Fruit fly (Drosophila melanogaster) whole organism, embryonic: Measurements from ENCODE around the gene a10.

Experiments
- Ada2b ChIP-seq: fragments of 200-800 bp; sonication (Bioruptor generic); IDR thresholded peaks from 2 replicates; pipeline ENCODE4 v1.3.6; 2022; ENCODE audit warnings: missing biosample characterization, missing genetic modification characterization
- Blimp-1 ChIP-seq: fragments of 200-800 bp; sonication (Bioruptor generic); optimal IDR thresholded peaks from 3 replicates; lab custom pipeline; 2018; ENCODE audit warnings: missing biosample characterization, missing genetic modification characterization, mild to moderate bottlenecking, moderate library complexity, missing genetic modification reagents
- CG1024 ChIP-seq: fragments of 200-800 bp; sonication (Bioruptor generic); IDR thresholded peaks from 2 replicates; pipeline ENCODE4 v1.3.6; 2022; ENCODE audit warnings: missing biosample characterization, missing genetic modification characterization
- CG10979 ChIP-seq: fragments of 200-800 bp; sonication (Bioruptor generic); optimal IDR thresholded peaks from 2 replicates; lab custom pipeline; 2018; ENCODE audit warnings: missing biosample characterization, mild to moderate bottlenecking, missing genetic modification characterization, moderate library complexity
- CG13296 ChIP-seq: fragments of 200-800 bp; sonication (Bioruptor generic); optimal IDR thresholded peaks from 3 replicates; lab custom pipeline; 2018; ENCODE audit warnings: missing biosample characterization, mild to moderate bottlenecking, missing genetic modification characterization
- CG1602 ChIP-seq: fragments of 200-800 bp; sonication (Bioruptor generic); optimal IDR thresholded peaks from 3 replicates; lab custom pipeline; 2016; ENCODE audit warnings: missing biosample characterization, missing genetic modification characterization
- CG1603 ChIP-seq: fragments of 200-800 bp; sonication (Bioruptor generic); optimal IDR thresholded peaks from 2 replicates; lab custom pipeline; 2019; ENCODE audit warnings: missing biosample characterization, mild to moderate bottlenecking, missing genetic modification characterization, moderate library complexity
- CG3281 ChIP-seq: fragments of 200-800 bp; sonication (Bioruptor generic); optimal IDR thresholded peaks from 3 replicates; lab custom pipeline; 2017; ENCODE audit warnings: missing biosample characterization, mild to moderate bottlenecking, missing genetic modification characterization
- CG4424 ChIP-seq: fragments of 200-800 bp; sonication (Bioruptor generic); optimal IDR thresholded peaks from 3 replicates; lab custom pipeline; 2016; ENCODE audit warnings: missing biosample characterization, missing genetic modification characterization
- CG4820 ChIP-seq: fragments of 200-800 bp; sonication (Bioruptor generic); optimal IDR thresholded peaks from 3 replicates; lab custom pipeline; 2016; ENCODE audit warnings: missing biosample characterization, missing genetic modification characterization
- CG6765 ChIP-seq: fragments of 200-800 bp; sonication (Bioruptor generic); optimal IDR thresholded peaks from 3 replicates; lab custom pipeline; 2017; ENCODE audit warnings: missing biosample characterization, mild to moderate bottlenecking, missing genetic modification characterization
- CG7271 ChIP-seq: fragments of 200-800 bp; sonication (Bioruptor generic); optimal IDR thresholded peaks from 2 replicates; lab custom pipeline; 2018; ENCODE audit warnings: missing biosample characterization, mild to moderate bottlenecking, missing genetic modification characterization, moderate library complexity
- CG7556 ChIP-seq: fragments of 200-800 bp; sonication (Bioruptor generic); optimal IDR thresholded peaks from 2 replicates; lab custom pipeline; 2017; ENCODE audit warnings: missing biosample characterization, mild to moderate bottlenecking, missing genetic modification characterization
- CG9797 ChIP-seq: fragments of 200-800 bp; sonication (Bioruptor generic); optimal IDR thresholded peaks from 3 replicates; lab custom pipeline; 2018; ENCODE audit warnings: missing biosample characterization, mild to moderate bottlenecking, missing genetic modification characterization
- Chrac-16 ChIP-seq: fragments of 200-800 bp; sonication (Bioruptor generic); optimal IDR thresholded peaks from 3 replicates; lab custom pipeline; 2016; ENCODE audit warnings: missing biosample characterization, missing genetic modification characterization
- D19B ChIP-seq: fragments of 200-800 bp; sonication (Bioruptor generic); optimal IDR thresholded peaks from 2 replicates; lab custom pipeline; 2017; ENCODE audit warnings: missing biosample characterization, mild to moderate bottlenecking, missing genetic modification characterization
- Dp ChIP-seq: fragments of 200-800 bp; sonication (Bioruptor generic); optimal IDR thresholded peaks from 2 replicates; lab custom pipeline; 2018; ENCODE audit warnings: missing biosample characterization, mild to moderate bottlenecking, missing genetic modification characterization, moderate library complexity
- E2f1 ChIP-seq: fragments of 200-800 bp; sonication (Bioruptor generic); IDR thresholded peaks from 2 replicates; pipeline ENCODE4 v1.3.6; 2022; ENCODE audit warnings: missing biosample characterization, missing genetic modification characterization
- H2.0 ChIP-seq: fragments of 200-800 bp; sonication (Bioruptor generic); IDR thresholded peaks from 2 replicates; pipeline ENCODE4 v1.3.6; 2022; ENCODE audit warnings: missing biosample characterization, missing genetic modification characterization
- Hmr ChIP-seq: fragments of 200-800 bp; sonication (Bioruptor generic); optimal IDR thresholded peaks from 3 replicates; lab custom pipeline; 2017; ENCODE audit warnings: mild to moderate bottlenecking, missing biosample characterization, missing genetic modification reagents, missing genetic modification characterization
- Hr78 ChIP-seq, 2 experiments: fragments of 200-800 bp in 1 of 2; fragments of >200 bp in 1 of 2; sonication (Bioruptor generic) in 1 of 2; optimal IDR thresholded peaks; 2 replicates each; lab custom pipeline; 2017 to 2019; ENCODE audit warnings: missing biosample characterization in 2 of 2, missing genetic modification characterization in 2 of 2, mild to moderate bottlenecking in 1 of 2, moderate library complexity in 1 of 2
- MTF-1 ChIP-seq: fragments of 200-800 bp; sonication (Bioruptor generic); optimal IDR thresholded peaks from 2 replicates; lab custom pipeline; 2018; ENCODE audit warnings: missing biosample characterization, mild to moderate bottlenecking, missing genetic modification characterization, borderline replicate concordance
- Mes4 ChIP-seq: fragments of 200-800 bp; sonication (Bioruptor generic); optimal IDR thresholded peaks from 2 replicates; lab custom pipeline; 2016; ENCODE audit warnings: missing biosample characterization, missing genetic modification characterization
- Oaz ChIP-seq: fragments of 200-800 bp; sonication (Bioruptor generic); IDR thresholded peaks from 2 replicates; pipeline ENCODE4 v1.3.6; 2022; ENCODE audit warnings: missing biosample characterization, missing genetic modification characterization
- Pdp1 ChIP-seq, 2 experiments: fragments of 200-800 bp; sonication (Bioruptor generic); optimal IDR thresholded peaks; 3 replicates each; lab custom pipeline; 2016; ENCODE audit warnings: missing biosample characterization in 2 of 2, missing genetic modification characterization in 2 of 2, mild to moderate bottlenecking in 1 of 2, moderate library complexity in 1 of 2
- Vsx1 ChIP-seq: fragments of 200-800 bp; sonication (Bioruptor generic); optimal IDR thresholded peaks from 2 replicates; lab custom pipeline; 2017; ENCODE audit warnings: missing biosample characterization, mild to moderate bottlenecking, missing genetic modification characterization, missing genetic modification reagents
- caup ChIP-seq: fragments of 200-800 bp; sonication (Bioruptor generic); optimal IDR thresholded peaks from 3 replicates; lab custom pipeline; 2017; ENCODE audit warnings: missing biosample characterization, mild to moderate bottlenecking, missing genetic modification characterization, moderate library complexity; ENCODE audit not compliant: severe bottlenecking
- chm ChIP-seq: fragments of 200-800 bp; sonication (Bioruptor generic); IDR thresholded peaks from 2 replicates; pipeline ENCODE4 v1.3.6; 2022; ENCODE audit warnings: missing biosample characterization, missing genetic modification characterization
- da ChIP-seq: fragments of 200-800 bp; sonication (Bioruptor generic); optimal IDR thresholded peaks from 2 replicates; lab custom pipeline; 2016; ENCODE audit warnings: missing biosample characterization, missing genetic modification characterization
- danr ChIP-seq: fragments of 200-800 bp; sonication (Bioruptor generic); IDR thresholded peaks from 2 replicates; pipeline ENCODE4 v1.3.6; 2022; ENCODE audit warnings: missing biosample characterization, missing genetic modification characterization
- dimm ChIP-seq: fragments of 200-800 bp; sonication (Bioruptor generic); IDR thresholded peaks from 2 replicates; pipeline ENCODE4 v1.3.6; 2022; ENCODE audit warnings: missing biosample characterization, missing genetic modification characterization
- emc ChIP-seq: fragments of 200-800 bp; sonication (Bioruptor generic); optimal IDR thresholded peaks from 2 replicates; lab custom pipeline; 2016; ENCODE audit warnings: missing biosample characterization, missing genetic modification characterization
- exex ChIP-seq: fragments of 200-800 bp; sonication (Bioruptor generic); optimal IDR thresholded peaks from 4 replicates; lab custom pipeline; 2018; ENCODE audit warnings: missing biosample characterization, mild to moderate bottlenecking, missing genetic modification characterization, moderate library complexity
- fd96Cb ChIP-seq: fragments of 200-800 bp; sonication (Bioruptor generic); optimal IDR thresholded peaks from 2 replicates; lab custom pipeline; 2018; ENCODE audit warnings: missing biosample characterization, mild to moderate bottlenecking, missing genetic modification characterization, moderate library complexity
- grau ChIP-seq: fragments of 200-800 bp; optimal IDR thresholded peaks from 3 replicates; lab custom pipeline; 2019; ENCODE audit warnings: missing biosample characterization, mild to moderate bottlenecking, missing genetic modification characterization, moderate library complexity
- hbn ChIP-seq: fragments of 200-800 bp; sonication (Bioruptor generic); IDR thresholded peaks from 2 replicates; pipeline ENCODE4 v1.3.6; 2022; ENCODE audit warnings: missing biosample characterization, missing genetic modification characterization; ENCODE audit not compliant: partially characterized antibody
- ind ChIP-seq: fragments of 200-800 bp; sonication (Bioruptor generic); optimal IDR thresholded peaks from 3 replicates; lab custom pipeline; 2016; ENCODE audit warnings: missing biosample characterization, missing genetic modification characterization
- kah ChIP-seq: fragments of 200-800 bp; sonication (Bioruptor generic); optimal IDR thresholded peaks from 2 replicates; lab custom pipeline; 2018; ENCODE audit warnings: missing biosample characterization, mild to moderate bottlenecking, missing genetic modification characterization
- lab ChIP-seq: fragments of 200-800 bp; sonication (Bioruptor generic); optimal IDR thresholded peaks from 3 replicates; lab custom pipeline; 2017; ENCODE audit warnings: missing biosample characterization, missing genetic modification characterization, mild to moderate bottlenecking, moderate library complexity, missing genetic modification reagents
- otp ChIP-seq: fragments of 200-800 bp; sonication (Bioruptor generic); IDR thresholded peaks from 3 replicates; pipeline ENCODE4, ENCODE4 v1.3.6; 2022; ENCODE audit warnings: missing biosample characterization, missing genetic modification characterization
- row ChIP-seq: fragments of 200-800 bp; sonication (Bioruptor generic); IDR thresholded peaks from 3 replicates; pipeline ENCODE4 v1.3.6; 2022; ENCODE audit warnings: missing biosample characterization, missing genetic modification characterization
- scrt ChIP-seq: fragments of 200-800 bp; sonication (Bioruptor generic); optimal IDR thresholded peaks from 2 replicates; lab custom pipeline; 2018; ENCODE audit warnings: missing biosample characterization, mild to moderate bottlenecking, missing genetic modification characterization, moderate library complexity
- stwl ChIP-seq: fragments of 200-800 bp; sonication (Bioruptor generic); optimal IDR thresholded peaks from 3 replicates; lab custom pipeline; 2018; ENCODE audit warnings: missing biosample characterization, mild to moderate bottlenecking, missing genetic modification characterization, moderate library complexity
- sug ChIP-seq: fragments of 200-800 bp; optimal IDR thresholded peaks from 2 replicates; lab custom pipeline; 2019; ENCODE audit warnings: missing biosample characterization, mild to moderate bottlenecking, missing genetic modification characterization, moderate library complexity
- vvl ChIP-seq: fragments of 200-800 bp; sonication (Bioruptor generic); IDR thresholded peaks from 2 replicates; pipeline ENCODE4 v1.3.6; 2022; ENCODE audit warnings: missing biosample characterization, missing genetic modification characterization
- z ChIP-seq: fragments of 200-800 bp; sonication (Bioruptor generic); IDR thresholded peaks from 3 replicates; pipeline ENCODE4 v1.3.6; 2022; ENCODE audit warnings: missing biosample characterization, missing genetic modification characterization
- zf30C ChIP-seq: fragments of 200-800 bp; sonication (Bioruptor generic); optimal IDR thresholded peaks from 3 replicates; lab custom pipeline; 2018; ENCODE audit warnings: missing biosample characterization, mild to moderate bottlenecking, missing genetic modification characterization
- zfh1 ChIP-seq: fragments of 200-800 bp; sonication (Bioruptor generic); IDR thresholded peaks from 3 replicates; pipeline ENCODE4 v1.3.6; 2022; ENCODE audit warnings: missing biosample characterization, missing genetic modification characterization

a10 gene

DNA sequence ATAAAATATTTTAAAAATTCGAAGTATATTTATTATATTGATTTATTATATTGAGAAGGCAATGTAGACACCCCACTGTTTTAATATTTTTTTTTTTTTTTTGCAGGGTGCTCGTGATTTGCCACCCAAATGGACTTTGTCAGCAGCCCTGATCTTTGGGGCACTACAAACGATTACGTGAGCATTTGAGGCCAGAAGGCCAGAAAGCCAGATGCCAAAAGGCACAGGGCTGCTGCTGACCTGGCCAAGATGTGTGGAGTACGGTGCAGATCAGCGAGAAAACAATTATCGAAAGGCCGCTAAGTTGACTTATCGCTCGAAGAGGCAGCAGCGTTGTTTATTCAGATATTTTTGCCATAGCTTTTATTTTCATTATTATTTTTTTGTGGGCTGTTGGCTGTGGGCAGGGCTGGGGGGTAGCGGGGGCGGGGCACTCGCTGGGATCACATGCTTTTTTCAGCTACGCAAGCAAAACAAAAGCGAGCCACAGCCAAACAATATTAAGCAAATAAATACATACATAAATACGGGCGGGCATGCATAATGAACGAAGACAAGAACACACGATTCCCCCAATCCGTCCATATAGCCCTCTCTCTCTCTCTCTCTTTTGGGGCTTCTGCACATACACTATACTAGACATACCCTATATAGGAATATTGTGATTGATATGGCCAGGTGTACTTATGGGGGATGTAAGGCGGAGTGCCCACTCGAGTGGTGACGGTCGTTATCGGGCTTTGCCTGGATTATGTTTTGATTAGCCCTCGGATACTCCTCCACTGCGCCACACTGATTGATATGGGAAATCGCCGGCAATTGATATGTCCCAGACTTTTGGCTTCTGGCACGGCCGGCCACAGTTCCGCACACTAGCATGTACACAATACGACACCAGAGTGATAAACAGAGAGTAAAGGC is 20.0 kb downstream of the a10 start (continued):
- TF ChIP-seq Pdp1 (GFP tag; optimal IDR thresholded peaks at IDR 0.05; lab: Kevin White, UChicago) (peak in 1 of 2 experiments; percentile 51), vvl (peak; percentile 46; the same call in 1 of the 2 replicates), CG3281 (GFP tag; lab: Kevin White, UChicago) (peak; percentile 44), CG10979 (tag; lab: Kevin White, UChicago) (no peak), CG4820 (GFP tag; lab: Kevin White, UChicago) (no peak), Dp (GFP tag; lab: Kevin White, UChicago) (no peak), dimm (GFP tag; lab: Robert Waterston, UW) (no peak), CG1602 (GFP tag; lab: Kevin White, UChicago) (no peak), CG9797 (GFP tag; lab: Kevin White, UChicago) (no peak), stwl (no peak), Blimp-1 (GFP tag; lab: Kevin White, UChicago) (peak; percentile 7), Vsx1 (GFP tag; lab: Kevin White, UChicago) (peak; percentile 84), Mes4 (no peak), D19B (peak; percentile 40), E2f1 (0 out of 2 replicates have a peak, but pooled peaks have one; percentile 8), sug (tag; lab: Kevin White, UChicago) (peak; percentile 86), z (0 out of 3 replicates have a peak, but pooled peaks have one; percentile 33), caup (GFP tag; lab: Kevin White, UChicago) (peak; percentile 64), da (no peak), exex (tag; lab: Kevin White, UChicago) (peak; percentile 96), CG6765 (GFP tag; lab: Kevin White, UChicago) (peak; percentile 68), kah (GFP tag; lab: Kevin White, UChicago) (no peak), emc (GFP tag; lab: Kevin White, UChicago) (no peak), CG13296 (GFP tag; lab: Kevin White, UChicago) (peak; percentile 48), CG7271 (no peak), otp (0 out of 3 replicates have a peak, but pooled peaks have one; percentile 30), MTF-1 (GFP tag; lab: Kevin White, UChicago) (no peak), zf30C (GFP tag; lab: Kevin White, UChicago) (no peak), CG7556 (no peak), hbn (GFP tag; lab: Robert Waterston, UW) (no peak), Ada2b (GFP tag; lab: Robert Waterston, UW) (no peak), lab (GFP tag; lab: Kevin White, UChicago) (peak; percentile 81), Hr78 (GFP tag; optimal IDR thresholded peaks at IDR 0.05; lab: Kevin White, UChicago) (no peak), ind (no peak), scrt (GFP tag; lab: Kevin White, UChicago) (no peak), zfh1 (GFP tag; lab: Robert Waterston, UW) (no peak), CG1024 (GFP tag; lab: Robert Waterston, UW) (no peak), H2.0 (no peak), danr (no peak), CG4424 (GFP tag; lab: Kevin White, UChicago) (no peak), Chrac-16 (GFP tag; lab: Kevin White, UChicago) (no peak), Oaz (GFP tag; lab: Robert Waterston, UW) (no peak), chm (0 out of 2 replicates have a peak, but pooled peaks have one; percentile 19), fd96Cb (tag; lab: Kevin White, UChicago) (no peak), row (GFP tag; lab: Robert Waterston, UW) (0 out of 3 replicates have a peak, but pooled peaks have one; percentile 45), grau (peak; percentile 14), CG1603 (tag; lab: Kevin White, UChicago) (no peak), Hmr (GFP tag; lab: Kevin White, UChicago) (peak; percentile 58)
